Fruit fly (Drosophila melanogaster): ENCODE measurements around the gene BicD.

BicD gene

DNA sequence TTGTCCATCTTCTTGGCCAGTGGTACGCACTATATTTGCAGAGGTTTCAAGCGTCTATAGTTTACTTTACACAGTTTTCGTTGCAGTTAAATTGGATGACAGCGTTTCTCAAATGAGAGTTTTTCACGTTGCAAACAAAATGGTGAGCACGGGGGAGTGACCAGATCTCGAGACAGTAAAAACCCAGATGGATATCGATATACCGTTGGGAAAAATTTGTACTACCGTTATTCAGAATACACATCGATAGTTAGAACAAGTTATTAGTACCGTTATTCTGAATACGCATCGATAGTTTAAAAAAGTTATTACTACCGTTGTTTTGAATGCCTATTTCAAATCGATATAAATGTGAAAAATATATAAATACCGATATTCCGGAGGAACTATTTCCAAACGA, 4.7 kb upstream of the BicD start, which contains the start of gene cass:
Gene cass, minus strand, starts transcription at position 179 of the 400 bp plus-strand sequence.
- peak; percentile 98 for TF ChIP-seq ovo (GFP tag; optimal IDR thresholded peaks at IDR 0.05)
- TF ChIP-seq Mnt (GFP tag; optimal IDR thresholded peaks at IDR 0.05): peak; percentile 33
- no peak for TF ChIP-seq CG12768 (GFP tag; optimal IDR thresholded peaks at IDR 0.05)
- no peak for TF ChIP-seq CG5204 (GFP tag; optimal IDR thresholded peaks at IDR 0.05)
- TF ChIP-seq CG1620 (GFP tag; optimal IDR thresholded peaks at IDR 0.05): no peak
- TF ChIP-seq cic (GFP tag; optimal IDR thresholded peaks at IDR 0.05): peak; percentile 18
- TF ChIP-seq pad (GFP tag; optimal IDR thresholded peaks at IDR 0.05): peak; percentile 19
- TF ChIP-seq CG11617 (GFP tag; optimal IDR thresholded peaks at IDR 0.05): peak; percentile 8
- TF ChIP-seq bab1 (GFP tag; optimal IDR thresholded peaks at IDR 0.05): peak; percentile 73

- TF ChIP-seq CG33017 (tag; optimal IDR thresholded peaks at IDR 0.05): no peak
- TF ChIP-seq cic (GFP tag; optimal IDR thresholded peaks at IDR 0.05): no peak
- no peak for TF ChIP-seq toe (GFP tag; optimal IDR thresholded peaks at IDR 0.05)
- TF ChIP-seq Mnt (GFP tag; optimal IDR thresholded peaks at IDR 0.05): no peak
- TF ChIP-seq Clk (GFP tag; optimal IDR thresholded peaks at IDR 0.05): no peak
- no peak for TF ChIP-seq CG1620 (GFP tag; optimal IDR thresholded peaks at IDR 0.05)
- TF ChIP-seq CG7101 (tag; optimal IDR thresholded peaks at IDR 0.05): no peak
- TF ChIP-seq cnc (optimal IDR thresholded peaks at IDR 0.05): no peak
- no peak for TF ChIP-seq bab1 (GFP tag; optimal IDR thresholded peaks at IDR 0.05)
- TF ChIP-seq CG5204 (GFP tag; optimal IDR thresholded peaks at IDR 0.05): no peak
- no peak for TF ChIP-seq Hr96 (GFP tag; optimal IDR thresholded peaks at IDR 0.05)
- TF ChIP-seq ovo (GFP tag; optimal IDR thresholded peaks at IDR 0.05): no peak
- no peak for TF ChIP-seq CG11617 (GFP tag; optimal IDR thresholded peaks at IDR 0.05)
- no peak for TF ChIP-seq Crg-1 (GFP tag; optimal IDR thresholded peaks at IDR 0.05)
- no peak for TF ChIP-seq kay (GFP tag; ENCODE audit: borderline replicate concordance)
- TF ChIP-seq tj (GFP tag; optimal IDR thresholded peaks at IDR 0.05): no peak
These were observed 1.5 kb downstream of the BicD start, which contains the start of gene Sgt for dm6 chr2L:17471524-17471923. TSS of gene Sgt (plus strand) at chr2L:17471603.

dm6 chr2L:17470630-17471029, 2.4 kb downstream of the BicD start:
- no peak for TF ChIP-seq cic (GFP tag; optimal IDR thresholded peaks at IDR 0.05)
- TF ChIP-seq Crg-1 (GFP tag; optimal IDR thresholded peaks at IDR 0.05): no peak
- TF ChIP-seq CG12768 (GFP tag; optimal IDR thresholded peaks at IDR 0.05): no peak
- TF ChIP-seq cnc (optimal IDR thresholded peaks at IDR 0.05): no peak
- TF ChIP-seq CG11617 (GFP tag; optimal IDR thresholded peaks at IDR 0.05): no peak
- TF ChIP-seq Clk (GFP tag; optimal IDR thresholded peaks at IDR 0.05): no peak
- no peak for TF ChIP-seq ovo (GFP tag; optimal IDR thresholded peaks at IDR 0.05)
- no peak for TF ChIP-seq bab1 (GFP tag; optimal IDR thresholded peaks at IDR 0.05)
- no peak for TF ChIP-seq CG7045 (GFP tag; optimal IDR thresholded peaks at IDR 0.05)
- no peak for TF ChIP-seq CG14711 (tag; optimal IDR thresholded peaks at IDR 0.05)
- no peak for TF ChIP-seq kay (GFP tag; ENCODE audit: borderline replicate concordance)
- no peak for TF ChIP-seq toe (GFP tag; optimal IDR thresholded peaks at IDR 0.05)
- no peak for TF ChIP-seq Hr96 (GFP tag; optimal IDR thresholded peaks at IDR 0.05)
- no peak for TF ChIP-seq CG1620 (GFP tag; optimal IDR thresholded peaks at IDR 0.05)
- TF ChIP-seq tj (GFP tag; optimal IDR thresholded peaks at IDR 0.05): no peak
- TF ChIP-seq CG5204 (GFP tag; optimal IDR thresholded peaks at IDR 0.05): no peak
- no peak for TF ChIP-seq CG33017 (tag; optimal IDR thresholded peaks at IDR 0.05)
- no peak for TF ChIP-seq pad (GFP tag; optimal IDR thresholded peaks at IDR 0.05)
- TF ChIP-seq Mnt (GFP tag; optimal IDR thresholded peaks at IDR 0.05): no peak
- no peak for TF ChIP-seq CG7101 (tag; optimal IDR thresholded peaks at IDR 0.05)

- TF ChIP-seq Crg-1 (GFP tag; optimal IDR thresholded peaks at IDR 0.05) (no peak), CG7045 (GFP tag; optimal IDR thresholded peaks at IDR 0.05) (no peak), CG11617 (GFP tag; optimal IDR thresholded peaks at IDR 0.05) (no peak), tj (GFP tag; optimal IDR thresholded peaks at IDR 0.05) (no peak), bab1 (GFP tag; optimal IDR thresholded peaks at IDR 0.05) (no peak), CG12768 (GFP tag; optimal IDR thresholded peaks at IDR 0.05) (no peak), CG1620 (GFP tag; optimal IDR thresholded peaks at IDR 0.05) (no peak), CG33017 (tag; optimal IDR thresholded peaks at IDR 0.05) (no peak), CG14711 (tag; optimal IDR thresholded peaks at IDR 0.05) (no peak), ovo (GFP tag; optimal IDR thresholded peaks at IDR 0.05) (no peak), Hr96 (GFP tag; optimal IDR thresholded peaks at IDR 0.05) (no peak), cic (GFP tag; optimal IDR thresholded peaks at IDR 0.05) (no peak)
These were observed 6.1 kb downstream of the BicD start for dm6 chr2L:17466950-17467349.

- no peak for TF ChIP-seq ovo (GFP tag; optimal IDR thresholded peaks at IDR 0.05)
- TF ChIP-seq CG7101 (tag; optimal IDR thresholded peaks at IDR 0.05): peak; percentile 23
- TF ChIP-seq kay (GFP tag; ENCODE audit: borderline replicate concordance): peak; percentile 30
- peak; percentile 21 for TF ChIP-seq toe (GFP tag; optimal IDR thresholded peaks at IDR 0.05)
- TF ChIP-seq Hr96 (GFP tag; optimal IDR thresholded peaks at IDR 0.05): peak; percentile 37
- TF ChIP-seq CG7045 (GFP tag; optimal IDR thresholded peaks at IDR 0.05): peak; percentile 61
These were observed 6.9 kb downstream of the BicD start for dm6 chr2L:17465915-17466677.

DNA sequence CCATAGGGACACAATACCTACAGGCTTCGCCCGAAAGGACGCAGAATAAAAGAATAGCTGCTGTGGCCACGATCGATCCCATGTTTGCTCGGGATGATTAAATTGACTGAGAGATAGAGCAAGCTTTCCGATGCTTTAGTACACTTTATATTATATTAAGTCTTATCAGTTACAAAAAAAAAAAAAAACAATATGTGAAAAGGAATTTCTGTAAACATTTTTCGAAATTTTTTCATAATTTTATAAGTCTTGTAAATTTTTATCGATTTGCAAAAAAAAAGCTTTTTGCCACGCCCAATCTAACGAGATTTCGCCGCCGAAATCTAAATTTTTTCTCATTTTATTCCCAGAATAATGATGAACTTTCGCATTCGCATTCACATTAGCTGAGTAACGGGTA, 15.1 kb downstream of the BicD start, which contains the start of gene CG18563:
Gene CG18563, minus strand, starts transcription at position 101 of the 400 bp plus-strand sequence.
- peak; percentile 70 for TF ChIP-seq kay (GFP tag; ENCODE audit: borderline replicate concordance)
- no peak for TF ChIP-seq Mnt (GFP tag; optimal IDR thresholded peaks at IDR 0.05)
- no peak for TF ChIP-seq ovo (GFP tag; optimal IDR thresholded peaks at IDR 0.05)
- TF ChIP-seq CG7045 (GFP tag; optimal IDR thresholded peaks at IDR 0.05): no peak
- no peak for TF ChIP-seq CG1620 (GFP tag; optimal IDR thresholded peaks at IDR 0.05)
